Fruit fly (Drosophila melanogaster) whole organism, pupa: ENCODE measurements around the gene CG14570.

Experiments
- CG10348 ChIP-seq: fragments of 200-800 bp; sonication (Bioruptor generic); IDR thresholded peaks from 2 replicates; pipeline ENCODE4 v1.3.6; 2022; ENCODE audit warnings: missing biosample characterization, missing genetic modification characterization
- CG12605 ChIP-seq: fragments of 200-800 bp; sonication (Bioruptor generic); IDR thresholded peaks from 2 replicates; pipeline ENCODE4 v1.3.6; 2022; ENCODE audit warnings: missing biosample characterization, missing genetic modification characterization
- CG13204 ChIP-seq: fragments of 200-800 bp; sonication (Bioruptor generic); optimal IDR thresholded peaks from 2 replicates; lab custom pipeline; 2018; ENCODE audit warnings: missing biosample characterization, mild to moderate bottlenecking, missing genetic modification characterization, moderate library complexity
- CG14655 ChIP-seq: fragments of 200-800 bp; sonication (Bioruptor generic); optimal IDR thresholded peaks from 3 replicates; lab custom pipeline; 2017; ENCODE audit warnings: mild to moderate bottlenecking, missing biosample characterization, missing genetic modification reagents, missing genetic modification characterization
- CG15710 ChIP-seq: fragments of 200-800 bp; sonication (Bioruptor generic); optimal IDR thresholded peaks from 2 replicates; lab custom pipeline; 2018; ENCODE audit warnings: missing biosample characterization, mild to moderate bottlenecking, missing genetic modification characterization, moderate library complexity
- CG17806 ChIP-seq: fragments of 200-800 bp; sonication (Bioruptor generic); optimal IDR thresholded peaks from 2 replicates; lab custom pipeline; 2018; ENCODE audit warnings: missing biosample characterization, mild to moderate bottlenecking, missing genetic modification characterization, moderate library complexity
- CG32121 ChIP-seq: fragments of 200-800 bp; sonication (Bioruptor generic); IDR thresholded peaks from 2 replicates; pipeline ENCODE4 v1.3.6; 2022; ENCODE audit warnings: missing biosample characterization, missing genetic modification characterization
- CG34367 ChIP-seq: fragments of 200-800 bp; sonication (Bioruptor generic); optimal IDR thresholded peaks from 2 replicates; lab custom pipeline; 2018; ENCODE audit warnings: missing biosample characterization, mild to moderate bottlenecking, missing genetic modification characterization
- CG4496 ChIP-seq: fragments of 200-800 bp; sonication (Bioruptor generic); IDR thresholded peaks from 3 replicates; pipeline ENCODE4 v1.3.6; 2022; ENCODE audit warnings: missing biosample characterization, missing genetic modification characterization
- CG8159 ChIP-seq: fragments of 200-800 bp; sonication (Bioruptor generic); optimal IDR thresholded peaks from 3 replicates; lab custom pipeline; 2018; ENCODE audit warnings: missing biosample characterization, mild to moderate bottlenecking, missing genetic modification characterization, moderate library complexity
- CG8301 ChIP-seq: fragments of 200-800 bp; sonication (Bioruptor generic); optimal IDR thresholded peaks from 2 replicates; lab custom pipeline; 2018; ENCODE audit warnings: missing biosample characterization, mild to moderate bottlenecking, missing genetic modification characterization
- CG9948 ChIP-seq: fragments of 200-800 bp; sonication (Bioruptor generic); optimal IDR thresholded peaks from 2 replicates; lab custom pipeline; 2018; ENCODE audit warnings: missing biosample characterization, mild to moderate bottlenecking, missing genetic modification characterization, moderate library complexity
- D1 ChIP-seq: fragments of 200-800 bp; sonication (Bioruptor generic); optimal IDR thresholded peaks from 2 replicates; lab custom pipeline; 2018; ENCODE audit warnings: missing biosample characterization, mild to moderate bottlenecking, missing genetic modification characterization, moderate library complexity
- EcR ChIP-seq: fragments of 200-800 bp; sonication (Bioruptor generic); optimal IDR thresholded peaks from 3 replicates; lab custom pipeline; 2019; ENCODE audit warnings: missing biosample characterization, missing genetic modification characterization, mild to moderate bottlenecking, moderate library complexity, missing genetic modification reagents
- Ets98B ChIP-seq: fragments of 200-800 bp; sonication (Bioruptor generic); IDR thresholded peaks from 2 replicates; pipeline ENCODE4 v1.3.6; 2022; ENCODE audit warnings: missing biosample characterization, missing genetic modification characterization
- Pif1A ChIP-seq: fragments of 200-800 bp; sonication (Bioruptor generic); optimal IDR thresholded peaks from 3 replicates; lab custom pipeline; 2016; ENCODE audit warnings: missing biosample characterization, missing genetic modification characterization
- Pif1B ChIP-seq: fragments of 200-800 bp; sonication (Bioruptor generic); optimal IDR thresholded peaks from 3 replicates; lab custom pipeline; 2016; ENCODE audit warnings: missing biosample characterization, missing genetic modification characterization
- Snoo ChIP-seq: fragments of 200-800 bp; sonication (Bioruptor generic); optimal IDR thresholded peaks from 3 replicates; lab custom pipeline; 2017; ENCODE audit warnings: missing biosample characterization, mild to moderate bottlenecking, missing genetic modification characterization, inconsistent platforms
- fd96Ca ChIP-seq: fragments of 200-800 bp; sonication (Bioruptor generic); IDR thresholded peaks from 3 replicates; pipeline ENCODE4 v1.3.6; 2022; ENCODE audit warnings: missing biosample characterization, missing genetic modification characterization
- gl ChIP-seq: fragments of 200-800 bp; sonication (Bioruptor generic); optimal IDR thresholded peaks from 2 replicates; lab custom pipeline; 2018; ENCODE audit warnings: missing biosample characterization, mild to moderate bottlenecking, missing genetic modification characterization
- rn ChIP-seq: fragments of 200-800 bp; sonication (Bioruptor generic); IDR thresholded peaks from 2 replicates; pipeline ENCODE4 v1.3.6; 2022; ENCODE audit warnings: missing biosample characterization, missing genetic modification characterization

Gene CG14570

dm6 chr3L:21730354-21730753 is at the start of gene CG14570:
TSS of gene CG14570 (minus strand) at chr3L:21730454.
- TF ChIP-seq CG10348 (no peak), EcR (GFP tag; lab: Kevin White, UChicago) (no peak), CG12605 (GFP tag; lab: Robert Waterston, UW) (no peak), CG8301 (tag; lab: Kevin White, UChicago) (no peak), D1 (tag; lab: Kevin White, UChicago) (no peak), CG9948 (tag; lab: Kevin White, UChicago) (no peak), CG15710 (tag; lab: Kevin White, UChicago) (no peak), Pif1A (GFP tag; lab: Kevin White, UChicago) (no peak), gl (tag; lab: Kevin White, UChicago) (no peak), CG32121 (GFP tag; lab: Robert Waterston, UW) (no peak), Pif1B (GFP tag; lab: Kevin White, UChicago) (no peak), CG17806 (tag; lab: Kevin White, UChicago) (no peak)
- TF ChIP-seq, all 21 proteins: peak for 0

DNA sequence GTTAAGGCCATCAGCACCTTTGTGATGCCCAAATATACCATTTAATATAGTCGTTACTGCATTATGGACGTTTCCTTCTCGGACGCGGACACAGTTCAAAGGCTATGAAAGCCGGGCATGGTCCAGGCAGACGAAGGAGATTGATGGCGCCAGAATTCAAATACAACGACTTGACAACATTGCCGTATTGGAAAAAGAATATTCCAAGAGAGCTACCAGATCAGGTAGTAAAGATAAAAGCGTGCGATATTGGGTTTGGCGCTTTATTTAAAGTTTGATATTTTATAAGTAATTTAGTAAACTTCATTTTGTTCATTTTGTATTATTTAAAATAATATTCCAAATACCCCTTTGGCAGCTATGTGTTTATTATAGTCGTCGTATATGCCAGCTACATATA is 43.6 kb upstream of the CG14570 start:
- TF ChIP-seq fd96Ca, result no peak
- TF ChIP-seq D1 (tag; lab: Kevin White, UChicago), result peak; percentile 1
- no peak for TF ChIP-seq gl (tag; lab: Kevin White, UChicago)
- no peak for TF ChIP-seq Snoo
- TF ChIP-seq Pif1B (GFP tag; lab: Kevin White, UChicago), result no peak
- TF ChIP-seq rn, result no peak
- TF ChIP-seq CG32121 (GFP tag; lab: Robert Waterston, UW), result no peak
- no peak for TF ChIP-seq Pif1A (GFP tag; lab: Kevin White, UChicago)

dm6 chr3L:21770328-21770727 is 40.1 kb upstream of the CG14570 start, which contains the start of gene Syn1:
TSS of gene Syn1 (minus strand) at chr3L:21770534.
- peak; percentile 51 for TF ChIP-seq CG12605 (GFP tag; lab: Robert Waterston, UW)
- TF ChIP-seq Ets98B, result 0 out of 2 replicates have a peak, but pooled peaks have one; percentile 19
- TF ChIP-seq CG4496 (GFP tag; lab: Robert Waterston, UW), result peak; percentile 41; the same call in 2 of the 3 replicates
- TF ChIP-seq fd96Ca, result no peak

dm6 chr3L:21769515-21769914 is 39.3 kb upstream of the CG14570 start, which contains the start of gene CG7370:
TSS of gene CG7370 (plus strand) at chr3L:21769815.
- no peak for TF ChIP-seq CG10348
- TF ChIP-seq CG17806 (tag; lab: Kevin White, UChicago), result no peak
- TF ChIP-seq gl (tag; lab: Kevin White, UChicago), result no peak
- TF ChIP-seq fd96Ca, result no peak
- no peak for TF ChIP-seq CG15710 (tag; lab: Kevin White, UChicago)
- no peak for TF ChIP-seq Snoo
- no peak for TF ChIP-seq EcR (GFP tag; lab: Kevin White, UChicago)
- no peak for TF ChIP-seq Ets98B
- TF ChIP-seq CG14655 (GFP tag; lab: Kevin White, UChicago), result no peak
- no peak for TF ChIP-seq Pif1B (GFP tag; lab: Kevin White, UChicago)
- TF ChIP-seq rn, result no peak
- TF ChIP-seq CG4496 (GFP tag; lab: Robert Waterston, UW), result no peak
- TF ChIP-seq CG8301 (tag; lab: Kevin White, UChicago), result no peak
- TF ChIP-seq CG8159 (tag; lab: Kevin White, UChicago), result no peak
- no peak for TF ChIP-seq CG12605 (GFP tag; lab: Robert Waterston, UW)
- TF ChIP-seq CG13204 (GFP tag; lab: Kevin White, UChicago), result no peak
- TF ChIP-seq D1 (tag; lab: Kevin White, UChicago), result no peak

dm6 chr3L:21765931-21766330 is 35.7 kb upstream of the CG14570 start:
- TF ChIP-seq Pif1A (GFP tag; lab: Kevin White, UChicago) (no peak), fd96Ca (no peak), CG4496 (GFP tag; lab: Robert Waterston, UW) (no peak), CG9948 (tag; lab: Kevin White, UChicago) (no peak), Ets98B (no peak), CG15710 (tag; lab: Kevin White, UChicago) (no peak)

DNA sequence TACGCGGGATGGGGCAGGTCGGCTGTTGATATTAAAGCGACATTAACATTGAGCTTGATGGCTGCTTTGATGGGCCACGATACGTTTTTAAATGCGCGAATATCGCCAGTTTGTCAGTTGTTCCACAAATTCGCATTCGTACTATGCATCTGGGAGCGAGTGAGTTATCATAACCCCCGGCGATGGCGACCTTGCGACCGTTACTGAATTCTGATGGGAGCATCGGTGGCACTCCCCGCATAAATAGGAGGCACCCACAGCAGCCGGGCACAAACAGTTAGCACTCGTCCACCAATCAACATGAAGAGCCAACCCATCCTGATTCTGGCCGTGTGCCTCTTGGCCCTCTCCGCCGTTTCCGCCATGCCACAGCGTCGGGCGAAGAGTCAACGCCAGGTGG is 26.6 kb upstream of the CG14570 start, which contains the start of gene CG14564:
CG14564 (plus strand) TSS at position 301 of the 400 bp plus-strand sequence.
- no peak for TF ChIP-seq CG15710 (tag; lab: Kevin White, UChicago)
- TF ChIP-seq CG14655 (GFP tag; lab: Kevin White, UChicago), result no peak
- no peak for TF ChIP-seq CG34367 (tag; lab: Kevin White, UChicago)
- TF ChIP-seq CG13204 (GFP tag; lab: Kevin White, UChicago), result no peak
- TF ChIP-seq Snoo, result no peak

DNA sequence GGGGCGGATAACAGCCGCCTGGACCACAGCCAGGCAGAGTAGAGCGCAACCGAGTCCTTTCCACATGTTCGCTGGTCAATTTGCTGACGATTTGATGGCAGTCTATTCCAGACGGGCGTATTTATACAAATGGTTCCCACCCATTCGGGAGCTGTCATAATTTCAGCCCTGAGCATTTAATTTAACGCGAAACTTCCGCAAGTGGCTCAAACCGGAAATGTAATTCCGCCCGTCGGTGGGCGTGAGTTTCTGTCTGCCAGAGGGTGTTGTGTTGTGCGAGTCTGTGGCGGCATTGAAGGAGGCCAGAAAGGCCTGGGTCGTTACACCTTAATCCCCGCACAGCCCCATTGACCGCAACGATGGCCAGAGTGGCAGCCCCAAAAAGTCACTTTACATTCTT is 13.9 kb upstream of the CG14570 start, which contains the start of gene CG14565:
CG14565 (minus strand) TSS at position 101 of the 400 bp plus-strand sequence.
- TF ChIP-seq Pif1A (GFP tag; lab: Kevin White, UChicago), result no peak
- TF ChIP-seq CG13204 (GFP tag; lab: Kevin White, UChicago), result no peak
- TF ChIP-seq gl (tag; lab: Kevin White, UChicago), result no peak
- no peak for TF ChIP-seq Pif1B (GFP tag; lab: Kevin White, UChicago)
- TF ChIP-seq CG9948 (tag; lab: Kevin White, UChicago), result no peak
- TF ChIP-seq CG32121 (GFP tag; lab: Robert Waterston, UW), result no peak
